Worm (Caenorhabditis elegans) whole organism, early embryonic: Measurements from ENCODE around the gene rbm-7.

ENCODE experiments used
- sea-1 ChIP-seq: fragments of 200-800 bp; sonication (Bioruptor generic); conservative IDR thresholded peaks from 2 replicates; pipeline ENCODE4 v1.3.6; 2022; ENCODE audit warnings: missing genetic modification characterization, missing compliant biosample characterization
- tbx-11 ChIP-seq: fragments of 200-800 bp; sonication (Bioruptor generic); IDR thresholded peaks from 2 replicates; pipeline ENCODE4 v1.3.6; 2022; ENCODE audit warnings: missing genetic modification characterization, missing compliant biosample characterization
- tra-4 ChIP-seq: sonication (generic microtip); optimal IDR thresholded peaks from 2 replicates; lab custom pipeline; 2017; ENCODE audit warnings: missing genetic modification characterization, missing compliant biosample characterization

ce11 chrIII:12910365-12910764 is 21.3 kb downstream of the rbm-7 start, which contains the start of gene flp-14:
- TF ChIP-seq tbx-11 (GFP tag; lab: Robert Waterston, UW) = no peak
- no peak for TF ChIP-seq tra-4 (tag; lab: Kevin White, UChicago)
- no peak for TF ChIP-seq sea-1 (GFP tag; lab: Robert Waterston, UW)
